Worm (Caenorhabditis elegans): Measurements from ENCODE around the gene F46G11.6.

F46G11.6 gene

ce11 chrX:5764739-5765138 lies 21.6 kb upstream of the F46G11.6 start:
- TF ChIP-seq mls-2 (tag; optimal IDR thresholded peaks at IDR 0.05) (peak; percentile 73), drap-1 (GFP tag; optimal IDR thresholded peaks at IDR 0.05) (peak; percentile 19), lin-32 (GFP tag; optimal IDR thresholded peaks at IDR 0.05) (no peak), nhr-2 (tag; optimal IDR thresholded peaks at IDR 0.05) (no peak), ces-1 (GFP tag; optimal IDR thresholded peaks at IDR 0.05) (peak; percentile 32), mep-1 (tag; optimal IDR thresholded peaks at IDR 0.05) (peak; percentile 20), nhr-76 (tag; optimal IDR thresholded peaks at IDR 0.05) (no peak), cnd-1 (tag; optimal IDR thresholded peaks at IDR 0.05) (no peak), lin-13 (tag; optimal IDR thresholded peaks at IDR 0.05) (peak; percentile 32), unc-62 (GFP tag; optimal IDR thresholded peaks at IDR 0.05) (peak; percentile 39), pha-4 (tag; optimal IDR thresholded peaks at IDR 0.05) (no peak), flh-1 (GFP tag; optimal IDR thresholded peaks at IDR 0.05) (no peak), ham-2 (GFP tag; optimal IDR thresholded peaks at IDR 0.05) (no peak), ceh-83 (GFP tag; optimal IDR thresholded peaks at IDR 0.05) (no peak), lsy-2 (tag; optimal IDR thresholded peaks at IDR 0.05) (no peak), ceh-43 (GFP tag; optimal IDR thresholded peaks at IDR 0.05) (no peak), ceh-39 (tag; optimal IDR thresholded peaks at IDR 0.05) (no peak), M03D4.4 (tag; optimal IDR thresholded peaks at IDR 0.05) (peak; percentile 11), zip-8 (tag; optimal IDR thresholded peaks at IDR 0.05) (no peak), mab-5 (tag; optimal IDR thresholded peaks at IDR 0.05) (no peak)

- no peak for TF ChIP-seq unc-39 (tag; optimal IDR thresholded peaks at IDR 0.05)
- no peak for TF ChIP-seq sem-2 (GFP tag; optimal IDR thresholded peaks at IDR 0.05)
- TF ChIP-seq snpc-4 (tag; optimal IDR thresholded peaks at IDR 0.05): no peak
- no peak for TF ChIP-seq flh-1 (GFP tag; optimal IDR thresholded peaks at IDR 0.05)
- no peak for TF ChIP-seq unc-120 (tag; optimal IDR thresholded peaks at IDR 0.05; ENCODE audit: poor library complexity, severe bottlenecking)
- no peak for TF ChIP-seq bed-3 (GFP tag; optimal IDR thresholded peaks at IDR 0.05)
- no peak for TF ChIP-seq mls-2 (tag; optimal IDR thresholded peaks at IDR 0.05)
- TF ChIP-seq ztf-11 (tag; optimal IDR thresholded peaks at IDR 0.05): no peak
- TF ChIP-seq pha-4 (tag; optimal IDR thresholded peaks at IDR 0.05): no peak
- no peak for TF ChIP-seq elt-1 (tag; optimal IDR thresholded peaks at IDR 0.05; ENCODE audit: borderline replicate concordance, insufficient read depth)
- TF ChIP-seq ceh-39 (tag; optimal IDR thresholded peaks at IDR 0.05): no peak
- TF ChIP-seq unc-62 (GFP tag; optimal IDR thresholded peaks at IDR 0.05): no peak
- no peak for TF ChIP-seq elt-3 (tag; optimal IDR thresholded peaks at IDR 0.05)
- TF ChIP-seq blmp-1 (tag; optimal IDR thresholded peaks at IDR 0.05): no peak
- TF ChIP-seq tbx-8 (GFP tag; optimal IDR thresholded peaks at IDR 0.05): no peak
- TF ChIP-seq lin-13 (tag; optimal IDR thresholded peaks at IDR 0.05): no peak
- TF ChIP-seq nhr-237 (tag; optimal IDR thresholded peaks at IDR 0.05): no peak
These were observed 15.6 kb upstream of the F46G11.6 start, which contains the start of gene C54H2.4 for ce11 chrX:5770648-5771047. C54H2.4 (minus strand) TSS chrX:5770748.

ce11 chrX:5772538-5773154 lies 13.6 kb upstream of the F46G11.6 start:
- TF ChIP-seq sem-2 (GFP tag; optimal IDR thresholded peaks at IDR 0.05): no peak
- peak; percentile 39 for TF ChIP-seq pha-4 (tag; optimal IDR thresholded peaks at IDR 0.05)

ce11 chrX:5773471-5773870 lies 12.8 kb upstream of the F46G11.6 start, which contains the start of gene sym-3:
sym-3 (plus strand) TSS chrX:5773771.
- TF ChIP-seq lin-32 (GFP tag; optimal IDR thresholded peaks at IDR 0.05): no peak
- no peak for TF ChIP-seq tbx-8 (GFP tag; optimal IDR thresholded peaks at IDR 0.05)
- no peak for TF ChIP-seq unc-39 (tag; optimal IDR thresholded peaks at IDR 0.05)
- no peak for TF ChIP-seq nhr-237 (tag; optimal IDR thresholded peaks at IDR 0.05)
- no peak for TF ChIP-seq ceh-39 (tag; optimal IDR thresholded peaks at IDR 0.05)
- no peak for TF ChIP-seq ham-2 (GFP tag; optimal IDR thresholded peaks at IDR 0.05)

ce11 chrX:5775804-5776252 lies 10.5 kb upstream of the F46G11.6 start:
- peak; percentile 44 for TF ChIP-seq mep-1 (tag; optimal IDR thresholded peaks at IDR 0.05)
- no peak for TF ChIP-seq ceh-83 (GFP tag; optimal IDR thresholded peaks at IDR 0.05)
- TF ChIP-seq lsy-2 (tag; optimal IDR thresholded peaks at IDR 0.05): peak; percentile 9
- TF ChIP-seq lin-32 (GFP tag; optimal IDR thresholded peaks at IDR 0.05): peak; percentile 54
- TF ChIP-seq cnd-1 (tag; optimal IDR thresholded peaks at IDR 0.05): peak; percentile 78
- TF ChIP-seq sptf-1 (tag; optimal IDR thresholded peaks at IDR 0.05): peak; percentile 22
- peak; percentile 43 for TF ChIP-seq mls-2 (tag; optimal IDR thresholded peaks at IDR 0.05)
- TF ChIP-seq ces-1 (GFP tag; optimal IDR thresholded peaks at IDR 0.05): peak; percentile 38
- TF ChIP-seq unc-120 (tag; optimal IDR thresholded peaks at IDR 0.05; ENCODE audit: poor library complexity, severe bottlenecking): no peak
- TF ChIP-seq tbx-8 (GFP tag; optimal IDR thresholded peaks at IDR 0.05): no peak
- peak; percentile 31 for TF ChIP-seq ceh-39 (tag; optimal IDR thresholded peaks at IDR 0.05)
- peak; percentile 51 for TF ChIP-seq unc-62 (GFP tag; optimal IDR thresholded peaks at IDR 0.05)
- TF ChIP-seq hlh-1 (tag; optimal IDR thresholded peaks at IDR 0.05): peak; percentile 48
